4 worm cellular contexts compared by ENCODE assay signal in the genomic region with DNA sequence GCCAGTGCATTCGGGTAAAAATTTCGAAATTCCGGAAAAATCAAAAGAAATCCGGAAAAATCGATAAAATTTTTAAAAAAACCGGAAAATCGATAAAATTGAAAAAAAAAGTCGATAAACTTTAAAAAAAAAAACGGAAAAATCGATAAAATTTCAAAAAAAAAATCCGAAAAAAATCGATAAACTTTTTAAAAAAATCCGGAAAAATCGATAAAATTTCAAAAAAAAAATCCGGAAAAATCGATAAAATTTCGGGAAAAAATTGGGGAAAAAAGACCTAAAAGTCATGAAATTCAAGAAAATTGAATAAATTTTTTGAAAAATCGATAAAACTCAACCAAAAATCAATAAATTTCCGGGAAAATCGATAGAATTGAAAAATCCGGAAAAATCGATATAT.
A peak's percentile ranks its signal among the peaks of the same experiment; 100 is the strongest.
TF ChIP-seq lines count a peak whose summit lies in the region.

No protein-coding gene starts in this region.

TF ChIP-seq in whole organism, L3 larva, 47 proteins besides CTCF, POLR2A, EP300 and RAD21:
- TF ChIP-seq egl-27 (tag; optimal IDR thresholded peaks at IDR 0.05; lab: Kevin White, UChicago): no peak
- no peak for TF ChIP-seq nhr-67 (tag; optimal IDR thresholded peaks at IDR 0.05; lab: Kevin White, UChicago)
- peak; percentile 85 for TF ChIP-seq ceh-28 (tag; optimal IDR thresholded peaks at IDR 0.05; lab: Kevin White, UChicago)
TF ChIP-seq in whole organism, L3 larva: peak in this region for 1.

TF ChIP-seq in whole organism, L4 larva, 104 proteins besides CTCF, POLR2A, EP300 and RAD21:
- TF ChIP-seq F37D6.2 (tag; optimal IDR thresholded peaks at IDR 0.05; lab: Kevin White, UChicago) (no peak), ceh-28 (tag; optimal IDR thresholded peaks at IDR 0.05; lab: Kevin White, UChicago) (peak; percentile 66), pha-4 (GFP tag; IDR thresholded peaks at IDR 0.05; lab: Robert Waterston, UW) (no peak), pha-4 (tag; optimal IDR thresholded peaks at IDR 0.05; lab: Kevin White, UChicago) (no peak)

TF ChIP-seq in whole organism, late embryonic, 69 proteins besides CTCF, POLR2A, EP300 and RAD21:
- TF ChIP-seq ceh-45 (GFP tag; IDR thresholded peaks at IDR 0.05; lab: Robert Waterston, UW): no peak
- TF ChIP-seq ceh-48 (tag; optimal IDR thresholded peaks at IDR 0.05; lab: Kevin White, UChicago): peak; percentile 35
- no peak for TF ChIP-seq pros-1 (tag; optimal IDR thresholded peaks at IDR 0.05; lab: Kevin White, UChicago)

TF ChIP-seq in whole organism, midembryonic, 9 proteins besides CTCF, POLR2A, EP300 and RAD21:
- TF ChIP-seq T22C8.4 (GFP tag; IDR thresholded peaks at IDR 0.05; lab: Robert Waterston, UW) (peak; percentile 79), klf-2 (GFP tag; conservative IDR thresholded peaks at IDR 0.05; lab: Robert Waterston, UW) (no peak)
